Worm (Caenorhabditis elegans) whole organism, mixed stage, embryonic: ENCODE measurements around the gene crt-1.
A peak's percentile ranks its signal among the peaks of the same experiment; 100 is the strongest.
"Not testable (repeated sequence)": the region's sequence is repeated elsewhere in the genome, so short reads cannot be mapped to it uniquely, and the experiment has no call there.

Source experiments
- M03D4.4 ChIP-seq: sonication (generic microtip); optimal IDR thresholded peaks from 2 replicates; lab custom pipeline; 2017; ENCODE audit warnings: mild to moderate bottlenecking, missing genetic modification characterization, missing compliant biosample characterization
- bed-3 ChIP-seq: fragments of 200-800 bp; sonication (Bioruptor generic); optimal IDR thresholded peaks from 3 replicates; lab custom pipeline; 2018; ENCODE audit warnings: mild to moderate bottlenecking, missing genetic modification characterization, moderate library complexity, missing compliant biosample characterization
- blmp-1 ChIP-seq: fragments of 150-350 bp; optimal IDR thresholded peaks from 2 replicates; lab custom pipeline; 2014; ENCODE audit warnings: missing biosample characterization, missing genetic modification characterization
- ceh-39 ChIP-seq: fragments of 150-350 bp; optimal IDR thresholded peaks from 2 replicates; lab custom pipeline; 2014; ENCODE audit warnings: missing biosample characterization, missing genetic modification characterization
- ceh-43 ChIP-seq: fragments of 200-800 bp; sonication (Bioruptor generic); optimal IDR thresholded peaks from 2 replicates; lab custom pipeline; 2018; ENCODE audit warnings: mild to moderate bottlenecking, missing genetic modification characterization, moderate library complexity, missing compliant biosample characterization
- ceh-83 ChIP-seq: fragments of 200-800 bp; sonication (Bioruptor generic); optimal IDR thresholded peaks from 2 replicates; lab custom pipeline; 2018; ENCODE audit warnings: mild to moderate bottlenecking, missing genetic modification characterization, missing compliant biosample characterization
- ces-1 ChIP-seq: fragments of 150-350 bp; optimal IDR thresholded peaks from 2 replicates; lab custom pipeline; 2014; ENCODE audit warnings: missing biosample characterization, missing genetic modification reagents, missing genetic modification characterization
- cnd-1 ChIP-seq: fragments of 200-800 bp; sonication (Bioruptor generic); optimal IDR thresholded peaks from 2 replicates; lab custom pipeline; 2018; ENCODE audit warnings: mild to moderate bottlenecking, missing genetic modification characterization, missing compliant biosample characterization
- drap-1 ChIP-seq: fragments of 200-800 bp; sonication (Bioruptor generic); optimal IDR thresholded peaks from 3 replicates; lab custom pipeline; 2018; ENCODE audit warnings: mild to moderate bottlenecking, missing genetic modification characterization, missing compliant biosample characterization
- elt-1 ChIP-seq: sonication (generic microtip); optimal IDR thresholded peaks from 2 replicates; lab custom pipeline; 2017; ENCODE audit warnings: missing genetic modification characterization, mild to moderate bottlenecking, missing compliant biosample characterization, antibody characterized with exemption, moderate library complexity, borderline replicate concordance; ENCODE audit not compliant: insufficient read depth
- elt-3 ChIP-seq: fragments of 150-350 bp; optimal IDR thresholded peaks from 2 replicates; lab custom pipeline; 2014; ENCODE audit warnings: missing biosample characterization, missing genetic modification characterization
- flh-1 ChIP-seq: fragments of 200-800 bp; sonication (Bioruptor generic); optimal IDR thresholded peaks from 2 replicates; lab custom pipeline; 2018; ENCODE audit warnings: mild to moderate bottlenecking, missing genetic modification characterization, moderate library complexity, missing compliant biosample characterization
- ham-2 ChIP-seq: fragments of 200-800 bp; sonication (Bioruptor generic); optimal IDR thresholded peaks from 2 replicates; lab custom pipeline; 2018; ENCODE audit warnings: mild to moderate bottlenecking, missing genetic modification characterization, missing compliant biosample characterization
- hlh-1 ChIP-seq: fragments of 150-350 bp; optimal IDR thresholded peaks from 2 replicates; lab custom pipeline; 2014; ENCODE audit warnings: missing biosample characterization, missing genetic modification reagents, missing genetic modification characterization
- lin-13 ChIP-seq: fragments of 150-350 bp; optimal IDR thresholded peaks from 2 replicates; lab custom pipeline; 2014; ENCODE audit warnings: missing biosample characterization, missing genetic modification characterization
- lin-32 ChIP-seq: fragments of 200-800 bp; sonication (Bioruptor generic); optimal IDR thresholded peaks from 2 replicates; lab custom pipeline; 2018; ENCODE audit warnings: mild to moderate bottlenecking, missing genetic modification characterization, missing compliant biosample characterization
- lsy-2 ChIP-seq: fragments of 150-350 bp; optimal IDR thresholded peaks from 2 replicates; lab custom pipeline; 2014; ENCODE audit warnings: missing biosample characterization, missing genetic modification characterization
- mab-5 ChIP-seq: fragments of 150-350 bp; optimal IDR thresholded peaks from 2 replicates; lab custom pipeline; 2014; ENCODE audit warnings: missing biosample characterization, missing genetic modification characterization
- mep-1 ChIP-seq: fragments of 150-350 bp; optimal IDR thresholded peaks from 2 replicates; lab custom pipeline; 2017; ENCODE audit warnings: missing biosample characterization, missing genetic modification reagents, missing genetic modification characterization, inconsistent platforms
- mls-2 ChIP-seq: sonication (generic microtip); optimal IDR thresholded peaks from 2 replicates; lab custom pipeline; 2016; ENCODE audit warnings: mild to moderate bottlenecking, missing genetic modification characterization, moderate library complexity, missing compliant biosample characterization
- nhr-12 ChIP-seq: fragments of 150-350 bp; optimal IDR thresholded peaks from 2 replicates; lab custom pipeline; 2014; ENCODE audit warnings: missing biosample characterization, missing genetic modification characterization
- nhr-2 ChIP-seq: fragments of 150-350 bp; optimal IDR thresholded peaks from 2 replicates; lab custom pipeline; 2014; ENCODE audit warnings: missing biosample characterization, missing genetic modification characterization
- nhr-237 ChIP-seq: fragments of 150-350 bp; optimal IDR thresholded peaks from 2 replicates; lab custom pipeline; 2014; ENCODE audit warnings: missing biosample characterization, missing genetic modification characterization
- nhr-28 ChIP-seq: fragments of 150-350 bp; optimal IDR thresholded peaks from 2 replicates; lab custom pipeline; 2014; ENCODE audit warnings: missing biosample characterization, missing genetic modification characterization
- nhr-76 ChIP-seq: sonication (generic microtip); optimal IDR thresholded peaks from 2 replicates; lab custom pipeline; 2017; ENCODE audit warnings: missing biosample characterization, missing genetic modification characterization
- pha-4 ChIP-seq: fragments of 150-350 bp; optimal IDR thresholded peaks from 2 replicates; lab custom pipeline; 2018; ENCODE audit warnings: missing biosample characterization, missing genetic modification reagents, missing genetic modification characterization
- snpc-4 ChIP-seq: fragments of 150-350 bp; optimal IDR thresholded peaks from 2 replicates; lab custom pipeline; 2014; ENCODE audit warnings: missing biosample characterization, missing genetic modification characterization
- sptf-1 ChIP-seq: sonication (generic microtip); optimal IDR thresholded peaks from 2 replicates; lab custom pipeline; 2017; ENCODE audit warnings: mild to moderate bottlenecking, missing genetic modification characterization, moderate library complexity, missing compliant biosample characterization
- tbx-8 ChIP-seq: fragments of 200-800 bp; sonication (Bioruptor generic); optimal IDR thresholded peaks from 2 replicates; lab custom pipeline; 2018; ENCODE audit warnings: mild to moderate bottlenecking, missing genetic modification characterization, moderate library complexity, missing compliant biosample characterization
- unc-120 ChIP-seq: sonication (generic microtip); optimal IDR thresholded peaks from 2 replicates; lab custom pipeline; 2017; ENCODE audit warnings: missing genetic modification characterization, missing compliant biosample characterization; ENCODE audit not compliant: poor library complexity, severe bottlenecking
- unc-39 ChIP-seq: fragments of 150-350 bp; optimal IDR thresholded peaks from 2 replicates; lab custom pipeline; 2014; ENCODE audit warnings: missing biosample characterization, missing genetic modification characterization
- unc-62 ChIP-seq: fragments of 150-350 bp; optimal IDR thresholded peaks from 2 replicates; lab custom pipeline; 2014; ENCODE audit warnings: missing biosample characterization, missing genetic modification reagents, missing genetic modification characterization
- zip-8 ChIP-seq: fragments of 150-350 bp; optimal IDR thresholded peaks from 2 replicates; lab custom pipeline; 2014; ENCODE audit warnings: missing biosample characterization, missing genetic modification characterization
- ztf-11 ChIP-seq: fragments of 150-350 bp; optimal IDR thresholded peaks from 2 replicates; lab custom pipeline; 2014; ENCODE audit warnings: missing biosample characterization, missing genetic modification characterization

Gene crt-1

DNA sequence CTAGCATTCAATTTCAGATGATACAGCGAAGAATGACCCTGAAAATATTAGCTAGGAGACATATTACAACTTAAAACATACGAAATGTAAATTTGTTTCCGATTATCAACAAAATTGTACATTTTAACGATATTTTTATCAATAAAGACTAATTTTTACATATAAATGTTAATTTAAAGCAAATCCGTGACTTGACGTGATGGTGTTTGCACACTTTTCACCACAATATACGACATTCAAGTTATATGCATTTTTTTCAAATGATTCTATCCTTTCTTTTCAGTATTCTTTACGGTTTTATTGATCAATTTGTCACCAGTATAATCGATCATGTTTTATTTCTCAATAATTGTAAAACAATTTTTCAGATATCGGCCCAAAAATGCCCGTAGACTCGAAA, 4.5 kb downstream of the crt-1 start, which contains the start of gene Y38A10A.7:
Y38A10A.7 (plus strand) TSS at position 369 of the 400 bp plus-strand sequence.
- TF ChIP-seq M03D4.4 (tag; lab: Kevin White, UChicago) (no peak), ces-1 (GFP tag; lab: Kevin White, UChicago) (no peak), unc-39 (tag; lab: Kevin White, UChicago) (no peak), ztf-11 (tag; lab: Kevin White, UChicago) (no peak), ceh-43 (no peak), drap-1 (no peak), elt-3 (tag; lab: Kevin White, UChicago) (no peak), flh-1 (GFP tag; lab: Kevin White, UChicago) (no peak), sptf-1 (no peak), cnd-1 (tag; lab: Kevin White, UChicago) (no peak)

DNA sequence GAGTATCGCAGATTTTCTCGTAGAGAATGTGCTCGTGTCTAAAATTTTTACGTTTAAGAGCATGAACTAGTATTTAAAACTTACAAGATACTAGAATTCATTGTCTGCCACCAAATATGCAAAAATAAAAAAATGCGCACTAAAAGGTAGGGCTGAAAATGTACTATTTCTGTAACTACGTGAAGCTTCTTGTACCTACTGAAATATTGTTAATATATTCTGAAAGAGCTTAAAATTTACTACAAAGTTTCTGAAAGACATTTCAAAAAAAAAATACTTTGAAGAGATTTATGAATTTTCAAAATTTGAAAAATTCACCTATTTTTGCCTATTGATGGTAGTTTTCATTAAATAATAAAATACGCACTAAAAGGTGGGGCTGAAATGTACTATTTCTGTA, 30.4 kb downstream of the crt-1 start, which contains the start of gene fbxa-214:
fbxa-214 (minus strand) TSS at position 101 of the 400 bp plus-strand sequence.
- not testable (repeated sequence) for TF ChIP-seq bed-3; zip-8 (tag; lab: Kevin White, UChicago); unc-62 (GFP tag; lab: Kevin White, UChicago)

DNA sequence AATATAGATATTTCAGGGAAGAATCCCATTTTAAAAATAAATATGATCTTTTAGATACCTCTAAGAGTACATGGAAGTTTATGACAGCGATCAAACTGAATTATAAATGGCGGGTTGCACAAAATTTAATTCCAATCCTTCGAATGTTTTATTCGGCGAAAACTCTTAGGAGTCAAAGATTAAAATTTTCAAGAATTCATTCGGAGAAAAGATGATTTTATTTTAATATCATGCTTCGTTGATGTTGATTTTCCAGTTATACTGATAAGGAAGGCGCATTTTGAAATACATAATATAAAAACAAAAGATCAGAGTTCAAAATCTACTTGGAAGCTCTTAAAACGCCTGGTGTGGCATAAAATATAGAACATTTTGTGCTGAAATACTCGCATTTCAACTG, 33.2 kb downstream of the crt-1 start, which contains the start of gene srh-10:
srh-10 (minus strand) TSS at position 29 of the 400 bp plus-strand sequence.
- no peak for TF ChIP-seq elt-1 (tag; lab: Kevin White, UChicago)

DNA sequence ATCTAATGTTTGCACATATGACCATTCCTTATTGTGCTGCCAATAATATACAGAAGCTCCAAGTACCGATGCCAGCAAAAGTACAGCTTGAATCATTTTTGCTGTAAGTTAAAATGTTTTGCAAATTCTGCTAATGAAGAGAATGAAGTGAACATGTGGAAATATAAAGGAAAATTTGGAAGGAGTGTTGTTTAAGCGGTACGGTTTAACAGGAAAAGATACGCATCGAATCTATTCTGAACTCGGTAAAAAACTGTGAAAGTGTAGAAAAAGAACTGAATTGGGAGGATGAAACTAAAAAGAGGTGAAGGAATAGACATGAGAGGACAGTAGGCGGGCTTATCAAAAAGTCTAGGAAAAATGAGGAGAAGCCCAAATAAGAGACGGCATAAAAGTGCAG, 37.0 kb downstream of the crt-1 start, which contains the start of gene Y38A10A.2:
Y38A10A.2 (minus strand) TSS at position 101 of the 400 bp plus-strand sequence.
- TF ChIP-seq M03D4.4 (tag; lab: Kevin White, UChicago) (no peak), nhr-28 (tag; lab: Kevin White, UChicago) (no peak), tbx-8 (no peak), ces-1 (GFP tag; lab: Kevin White, UChicago) (no peak), lin-13 (tag; lab: Kevin White, UChicago) (no peak), unc-62 (GFP tag; lab: Kevin White, UChicago) (no peak), nhr-12 (tag; lab: Kevin White, UChicago) (no peak), unc-39 (tag; lab: Kevin White, UChicago) (no peak), ztf-11 (tag; lab: Kevin White, UChicago) (no peak), snpc-4 (no peak)

DNA sequence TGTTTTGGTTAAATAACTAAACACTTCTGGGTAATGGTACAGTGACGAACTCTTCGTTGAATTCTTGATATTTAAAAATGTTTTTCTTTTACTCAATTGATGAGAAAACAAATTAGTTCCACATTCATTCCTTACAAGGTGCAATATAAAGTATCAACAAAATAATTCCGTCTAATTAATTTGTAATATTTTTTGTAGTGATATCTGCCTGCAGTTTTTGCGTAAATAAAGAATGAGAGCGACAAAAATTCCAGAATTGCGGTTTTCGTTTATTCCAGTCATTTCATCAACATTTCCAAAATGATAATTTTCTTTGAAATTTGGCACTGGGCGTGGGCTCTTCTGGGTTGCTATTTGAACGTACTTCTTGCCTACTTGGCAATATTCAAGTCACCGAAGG, 45.1 kb downstream of the crt-1 start, which contains the start of gene srd-20:
srd-20 (plus strand) TSS at position 301 of the 400 bp plus-strand sequence.
- TF ChIP-seq nhr-12 (tag; lab: Kevin White, UChicago) (no peak), blmp-1 (tag; lab: Kevin White, UChicago) (no peak), nhr-237 (tag; lab: Kevin White, UChicago) (no peak), mep-1 (tag; lab: Kevin White, UChicago) (no peak), M03D4.4 (tag; lab: Kevin White, UChicago) (no peak), ceh-83 (GFP tag; lab: Kevin White, UChicago) (no peak), mab-5 (tag; lab: Kevin White, UChicago) (no peak), nhr-2 (tag; lab: Kevin White, UChicago) (no peak), bed-3 (no peak), cnd-1 (tag; lab: Kevin White, UChicago) (no peak), ces-1 (GFP tag; lab: Kevin White, UChicago) (no peak), flh-1 (GFP tag; lab: Kevin White, UChicago) (no peak), ceh-43 (no peak)
- TF ChIP-seq, all 35 proteins: peak for 0

DNA sequence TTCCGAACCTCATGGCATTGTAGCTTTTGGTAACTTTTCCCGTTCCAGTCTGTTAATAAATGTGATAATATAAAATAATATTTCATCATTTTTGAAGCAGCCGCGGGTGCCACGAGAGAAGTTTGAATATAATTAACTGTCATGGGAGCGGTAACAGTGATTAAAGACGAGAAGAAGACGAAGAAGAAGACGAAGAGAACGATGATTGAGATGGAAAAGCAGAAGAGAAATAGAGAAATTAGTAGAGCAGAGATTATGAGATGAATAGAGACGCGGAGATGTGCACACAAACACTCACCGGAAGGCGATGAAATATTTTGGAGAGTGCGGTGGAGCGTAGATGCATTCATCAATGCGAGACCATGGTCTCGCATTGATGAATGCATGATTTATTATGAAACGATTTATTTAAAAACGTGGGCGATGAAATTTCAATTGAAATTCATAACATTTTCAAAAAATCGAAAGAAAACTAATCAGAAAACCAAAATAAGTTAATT, 47.1 kb downstream of the crt-1 start, which contains the start of gene seip-1:
seip-1 (minus strand) TSS at position 51 of the 500 bp plus-strand sequence.
- TF ChIP-seq nhr-237 (tag; lab: Kevin White, UChicago) (peak; percentile 72), lin-32 (GFP tag; lab: Kevin White, UChicago) (no peak), ham-2 (GFP tag; lab: Kevin White, UChicago) (no peak), unc-62 (GFP tag; lab: Kevin White, UChicago) (peak; percentile 82), lsy-2 (tag; lab: Kevin White, UChicago) (peak; percentile 68), nhr-76 (tag; lab: Kevin White, UChicago) (no peak), hlh-1 (tag; lab: Kevin White, UChicago) (peak; percentile 46), mls-2 (tag; lab: Kevin White, UChicago) (peak; percentile 65), nhr-12 (tag; lab: Kevin White, UChicago) (no peak), lin-13 (tag; lab: Kevin White, UChicago) (peak; percentile 52), elt-1 (tag; lab: Kevin White, UChicago) (no peak), unc-120 (tag; lab: Kevin White, UChicago) (peak; percentile 5), ceh-39 (tag; lab: Kevin White, UChicago) (peak; percentile 54), mep-1 (tag; lab: Kevin White, UChicago) (peak; percentile 91), ces-1 (GFP tag; lab: Kevin White, UChicago) (peak; percentile 80), ceh-43 (no peak), pha-4 (tag; lab: Kevin White, UChicago) (peak; percentile 76), sptf-1 (peak; percentile 28)
